Worm (Caenorhabditis elegans): ENCODE data around the gene W06F12.2.

ce11 chrIII:13768074-13768662, 36.7 kb upstream of the W06F12.2 start, which contains the start of gene rml-1:
- TF ChIP-seq him-1 (tag; optimal IDR thresholded peaks at IDR 0.05) (no peak), W03F9.2 (tag; optimal IDR thresholded peaks at IDR 0.05) (no peak)
